Fruit fly (Drosophila melanogaster): ENCODE measurements around the gene Gba1b.

DNA sequence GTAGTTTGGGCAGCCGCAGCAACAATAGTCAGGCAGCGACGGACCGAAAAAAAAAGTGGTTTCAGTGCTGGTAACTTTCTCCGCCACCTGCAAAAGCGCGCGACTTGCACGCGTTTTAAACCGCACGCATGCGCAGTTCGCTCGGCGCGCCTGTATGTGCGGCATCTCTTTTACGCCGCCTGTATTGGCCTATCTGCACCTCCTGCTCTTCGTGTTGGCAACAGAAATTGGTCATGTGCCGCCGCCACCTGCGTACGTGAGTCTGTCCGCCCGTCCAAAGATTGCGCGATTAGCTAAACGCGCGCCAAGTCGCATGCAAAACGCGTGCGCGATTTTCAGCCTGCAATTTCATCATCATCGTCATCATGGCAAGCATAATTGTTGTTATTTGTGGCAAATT lies 31.0 kb downstream of the Gba1b start:
- TF ChIP-seq usp (GFP tag; optimal IDR thresholded peaks at IDR 0.05) = no peak
- no peak for TF ChIP-seq psq (optimal IDR thresholded peaks at IDR 0.05)
- TF ChIP-seq Dll (optimal IDR thresholded peaks at IDR 0.05) = no peak
- no peak for TF ChIP-seq CG8478 (optimal IDR thresholded peaks at IDR 0.05)
